Worm (Caenorhabditis elegans) whole organism, L4 larva: ENCODE data around the gene ivns-1.

Source experiments
- F49E8.2 ChIP-seq: sonication (generic microtip); optimal IDR thresholded peaks from 2 replicates; lab custom pipeline; 2016; ENCODE audit warnings: missing compliant biosample characterization, mild to moderate bottlenecking, missing genetic modification characterization, borderline replicate concordance
- R02D3.7 ChIP-seq: fragments of 150-350 bp; sonication (generic microtip); optimal IDR thresholded peaks from 3 replicates; lab custom pipeline; 2014; ENCODE audit warnings: missing biosample characterization, missing genetic modification characterization
- T20F7.1 ChIP-seq: fragments of 200-800 bp; sonication (Bioruptor generic); optimal IDR thresholded peaks from 2 replicates; lab custom pipeline; 2018; ENCODE audit warnings: mild to moderate bottlenecking, missing genetic modification characterization, missing compliant biosample characterization
- ZK337.2 ChIP-seq: fragments of 200-800 bp; sonication (Bioruptor generic); IDR thresholded peaks from 2 replicates; pipeline ENCODE4 v1.3.6; 2022; ENCODE audit warnings: missing genetic modification reagents, missing genetic modification characterization, missing compliant biosample characterization
- aha-1 ChIP-seq: fragments of 150-350 bp; peaks from one replicate; lab custom pipeline; 2014; ENCODE audit warnings: missing biosample characterization, missing genetic modification characterization
- aly-2 ChIP-seq: sonication (generic microtip); optimal IDR thresholded peaks from 2 replicates; lab custom pipeline; 2018; ENCODE audit warnings: missing biosample characterization, missing genetic modification characterization
- ceh-20 ChIP-seq: fragments of 200-800 bp; sonication (Bioruptor generic); IDR thresholded peaks from 2 replicates; pipeline ENCODE4 v1.3.6; 2022; ENCODE audit warnings: missing genetic modification reagents, missing genetic modification characterization, missing compliant biosample characterization
- ceh-32 ChIP-seq: sonication (generic microtip); optimal IDR thresholded peaks from 2 replicates; lab custom pipeline; 2016; ENCODE audit warnings: mild to moderate bottlenecking, missing genetic modification characterization, missing compliant biosample characterization; ENCODE audit not compliant: poor library complexity
- ceh-44 ChIP-seq: fragments of 200-800 bp; sonication (Bioruptor generic); IDR thresholded peaks from 2 replicates; pipeline ENCODE4 v1.3.6; 2022; ENCODE audit warnings: missing genetic modification reagents, missing genetic modification characterization, missing compliant biosample characterization
- ces-1 ChIP-seq: fragments of 150-350 bp; sonication (generic microtip); optimal IDR thresholded peaks from 4 replicates; lab custom pipeline; 2014; ENCODE audit warnings: missing biosample characterization, missing genetic modification reagents, missing genetic modification characterization
- ctbp-1 ChIP-seq: fragments of 200-800 bp; sonication (Bioruptor generic); IDR thresholded peaks from 2 replicates; pipeline ENCODE4 v1.3.6; 2022; ENCODE audit warnings: missing genetic modification reagents, missing genetic modification characterization, missing compliant biosample characterization
- daf-16 ChIP-seq, 3 experiments: sonication (generic microtip); optimal IDR thresholded peaks; 2 replicates each; lab custom pipeline; 2016 to 2017; ENCODE audit warnings: missing genetic modification characterization in 3 of 3, missing genetic modification reagents in 3 of 3, mild to moderate bottlenecking in 2 of 3, missing compliant biosample characterization in 2 of 3, missing biosample characterization in 1 of 3, moderate library complexity in 1 of 3
- daf-19 ChIP-seq: fragments of 200-800 bp; sonication (Bioruptor generic); conservative IDR thresholded peaks from 2 replicates; pipeline ENCODE4 v1.3.6; 2022; ENCODE audit warnings: missing genetic modification characterization, missing compliant biosample characterization
- daf-8 ChIP-seq: fragments of 200-800 bp; sonication (Bioruptor generic); IDR thresholded peaks from 2 replicates; pipeline ENCODE4 v1.3.6; 2022; ENCODE audit warnings: missing genetic modification characterization, missing compliant biosample characterization
- dve-1 ChIP-seq: sonication (generic microtip); optimal IDR thresholded peaks from 2 replicates; lab custom pipeline; 2017; ENCODE audit warnings: antibody characterized with exemption, mild to moderate bottlenecking, missing genetic modification characterization, missing compliant biosample characterization; ENCODE audit not compliant: insufficient read depth
- fos-1 ChIP-seq: fragments of 150-350 bp; optimal IDR thresholded peaks from 2 replicates; lab custom pipeline; 2014; ENCODE audit warnings: missing biosample characterization, missing genetic modification characterization
- hlh-30 ChIP-seq: sonication (generic microtip); optimal IDR thresholded peaks from 2 replicates; lab custom pipeline; 2017; ENCODE audit warnings: antibody characterized with exemption, mild to moderate bottlenecking, missing genetic modification characterization, missing compliant biosample characterization; ENCODE audit not compliant: insufficient read depth
- lim-7 ChIP-seq: fragments of 200-800 bp; sonication (Bioruptor generic); IDR thresholded peaks from 2 replicates; pipeline ENCODE4 v1.3.6; 2022; ENCODE audit warnings: missing genetic modification characterization, missing compliant biosample characterization
- lin-15B ChIP-seq: fragments of 150-350 bp; sonication (generic microtip); optimal IDR thresholded peaks from 3 replicates; lab custom pipeline; 2014; ENCODE audit warnings: missing biosample characterization, missing genetic modification characterization
- lin-39 ChIP-seq: fragments of 150-350 bp; optimal IDR thresholded peaks from 2 replicates; lab custom pipeline; 2014; ENCODE audit warnings: missing biosample characterization, missing genetic modification reagents, missing genetic modification characterization
- lsy-2 ChIP-seq, 2 experiments: fragments of 150-350 bp in 1 of 2; sonication (generic microtip) in 1 of 2; optimal IDR thresholded peaks; 2 replicates each; lab custom pipeline; 2014 to 2017; ENCODE audit warnings: missing biosample characterization in 2 of 2, missing genetic modification characterization in 2 of 2
- mep-1 ChIP-seq: fragments of 150-350 bp; sonication (generic microtip); optimal IDR thresholded peaks from 3 replicates; lab custom pipeline; 2014; ENCODE audit warnings: missing biosample characterization, missing genetic modification characterization
- mxl-3 ChIP-seq: fragments of 200-800 bp; sonication (Bioruptor generic); optimal IDR thresholded peaks from 2 replicates; lab custom pipeline; 2018; ENCODE audit warnings: mild to moderate bottlenecking, missing genetic modification characterization, missing compliant biosample characterization
- nhr-10 ChIP-seq: fragments of 150-350 bp; optimal IDR thresholded peaks from 2 replicates; lab custom pipeline; 2014; ENCODE audit warnings: missing biosample characterization, missing genetic modification characterization
- nhr-111 ChIP-seq: fragments of 200-800 bp; sonication (Bioruptor generic); optimal IDR thresholded peaks from 2 replicates; lab custom pipeline; 2018; ENCODE audit warnings: mild to moderate bottlenecking, missing genetic modification characterization, missing compliant biosample characterization
- nhr-25 ChIP-seq: sonication (generic microtip); optimal IDR thresholded peaks from 2 replicates; lab custom pipeline; 2017; ENCODE audit warnings: missing genetic modification characterization, mild to moderate bottlenecking, missing compliant biosample characterization, antibody characterized with exemption, moderate library complexity, borderline replicate concordance; ENCODE audit not compliant: insufficient read depth
- nhr-28 ChIP-seq: fragments of 150-350 bp; optimal IDR thresholded peaks from 2 replicates; lab custom pipeline; 2014; ENCODE audit warnings: missing biosample characterization, missing genetic modification characterization
- nhr-76 ChIP-seq: fragments of 150-350 bp; optimal IDR thresholded peaks from 2 replicates; lab custom pipeline; 2014; ENCODE audit warnings: missing biosample characterization, missing genetic modification characterization
- nhr-77 ChIP-seq: fragments of 150-350 bp; optimal IDR thresholded peaks from 2 replicates; lab custom pipeline; 2014; ENCODE audit warnings: missing biosample characterization, missing genetic modification characterization
- php-3 ChIP-seq: fragments of 200-800 bp; sonication (Bioruptor generic); IDR thresholded peaks from 2 replicates; pipeline ENCODE4 v1.3.6; 2022; ENCODE audit warnings: missing genetic modification reagents, missing genetic modification characterization, missing compliant biosample characterization
- rbr-2 ChIP-seq: sonication (generic microtip); optimal IDR thresholded peaks from 2 replicates; lab custom pipeline; 2016; ENCODE audit warnings: missing genotype, missing genetic modification characterization, missing compliant biosample characterization
- set-16 ChIP-seq: fragments of 200-800 bp; sonication (Bioruptor generic); IDR thresholded peaks from 2 replicates; pipeline ENCODE4 v1.3.6; 2022; ENCODE audit warnings: missing genetic modification reagents, missing genetic modification characterization, missing compliant biosample characterization
- unc-130 ChIP-seq: sonication (generic microtip); optimal IDR thresholded peaks from 2 replicates; lab custom pipeline; 2016; ENCODE audit warnings: missing genetic modification reagents, missing genetic modification characterization, missing compliant biosample characterization
- unc-39 ChIP-seq: sonication (generic microtip); optimal IDR thresholded peaks from 2 replicates; lab custom pipeline; 2017; ENCODE audit warnings: missing biosample characterization, missing genetic modification characterization
- unc-62 ChIP-seq, 3 experiments: fragments of 150-350 bp in 1 of 3; sonication (generic microtip); optimal IDR thresholded peaks in 2 of 3; peaks in 1 of 3; 1 replicate in 1 of 3; 2 replicates in 2 of 3; lab custom pipeline; 2014 to 2017; ENCODE audit warnings: missing biosample characterization in 3 of 3, missing genetic modification characterization in 3 of 3, missing genetic modification reagents in 3 of 3, missing genotype in 1 of 3
- vab-7 ChIP-seq: fragments of 200-800 bp; sonication (Bioruptor generic); IDR thresholded peaks from 2 replicates; pipeline ENCODE4 v1.3.6; 2022; ENCODE audit warnings: missing genetic modification reagents, missing genetic modification characterization, missing compliant biosample characterization
- zip-2 ChIP-seq: fragments of 150-350 bp; optimal IDR thresholded peaks from 2 replicates; lab custom pipeline; 2014; ENCODE audit warnings: missing biosample characterization, missing genetic modification characterization
- ztf-11 ChIP-seq: fragments of 150-350 bp; optimal IDR thresholded peaks from 2 replicates; lab custom pipeline; 2014; ENCODE audit warnings: missing biosample characterization, missing genetic modification characterization

The ivns-1 gene

ce11 chrX:12627797-12628196, 6.4 kb downstream of the ivns-1 start (continued):
- TF ChIP-seq lsy-2 (tag; optimal IDR thresholded peaks at IDR 0.05; lab: Kevin White, UChicago) = no peak
- no peak for TF ChIP-seq unc-39 (tag; lab: Kevin White, UChicago)
- no peak for TF ChIP-seq ZK337.2 (GFP tag; lab: Robert Waterston, UW)
- TF ChIP-seq zip-2 (tag; lab: Kevin White, UChicago) = peak; percentile 15
- TF ChIP-seq lin-15B = no peak
- TF ChIP-seq nhr-28 (tag; lab: Kevin White, UChicago) = peak; percentile 85
- TF ChIP-seq nhr-76 (tag; lab: Kevin White, UChicago) = no peak
- no peak for TF ChIP-seq lin-39 (tag; lab: Kevin White, UChicago)
- TF ChIP-seq nhr-77 (tag; lab: Kevin White, UChicago) = peak; percentile 70
- TF ChIP-seq F49E8.2 (tag; lab: Kevin White, UChicago) = no peak
- peak; percentile 34; the same call in 1 of the 2 replicates for TF ChIP-seq ceh-20 (GFP tag; lab: Robert Waterston, UW)
- peak; percentile 27 for TF ChIP-seq nhr-10
- TF ChIP-seq dve-1 (tag; lab: Kevin White, UChicago) = peak; percentile 82
- TF ChIP-seq T20F7.1 = peak; percentile 24
- no peak for TF ChIP-seq ceh-44
- no peak for TF ChIP-seq ztf-11 (tag; lab: Kevin White, UChicago)
- TF ChIP-seq nhr-111 = no peak
- TF ChIP-seq mxl-3 = peak; percentile 50
- peak; percentile 36; the same call in 1 of the 2 replicates for TF ChIP-seq php-3 (GFP tag; lab: Robert Waterston, UW)
- TF ChIP-seq daf-16 (GFP tag; optimal IDR thresholded peaks at IDR 0.05; lab: Kevin White, UChicago) = peak in 1 of 2 experiments; percentile 23
- peak; percentile 93 for TF ChIP-seq daf-16 (tag; optimal IDR thresholded peaks at IDR 0.05; lab: Kevin White, UChicago)
- no peak for TF ChIP-seq rbr-2 (tag; lab: Kevin White, UChicago)
- no peak for TF ChIP-seq ctbp-1 (GFP tag; lab: Robert Waterston, UW)

- TF ChIP-seq fos-1 = no peak
- TF ChIP-seq R02D3.7 (tag; lab: Kevin White, UChicago) = no peak
- TF ChIP-seq nhr-25 (tag; lab: Kevin White, UChicago) = no peak
- no peak for TF ChIP-seq vab-7 (GFP tag; lab: Robert Waterston, UW)
- TF ChIP-seq aly-2 = no peak
- TF ChIP-seq aha-1 (tag; lab: Kevin White, UChicago) = peak; percentile 85
- no peak for TF ChIP-seq php-3 (GFP tag; lab: Robert Waterston, UW)
- no peak for TF ChIP-seq lin-15B
- TF ChIP-seq unc-62 (GFP tag; optimal IDR thresholded peaks at IDR 0.05 in 1 of 2; lab: Kevin White, UChicago) = peak in 1 of 2 experiments; percentile 91
- no peak for TF ChIP-seq unc-62 (tag; optimal IDR thresholded peaks at IDR 0.05; lab: Kevin White, UChicago)
Measured at ce11 chrX:12620310-12620709, 13.8 kb downstream of the ivns-1 start.

- no peak for TF ChIP-seq unc-130 (GFP tag; lab: Kevin White, UChicago)
- TF ChIP-seq nhr-111 = no peak
- TF ChIP-seq daf-19 (GFP tag; lab: Robert Waterston, UW) = no peak
- TF ChIP-seq daf-8 (GFP tag; lab: Robert Waterston, UW) = no peak
- TF ChIP-seq lim-7 (GFP tag; lab: Robert Waterston, UW) = no peak
- no peak for TF ChIP-seq ces-1
- no peak for TF ChIP-seq ceh-32 (tag; lab: Kevin White, UChicago)
- TF ChIP-seq mep-1 (tag; lab: Kevin White, UChicago) = no peak
- no peak for TF ChIP-seq fos-1
- TF ChIP-seq, all 104 proteins: peak for 0
Measured at ce11 chrX:12619165-12619564, 15.0 kb downstream of the ivns-1 start, which contains the start of gene R09A8.2. Gene R09A8.2 (plus strand): TSS chrX:12619465.

- TF ChIP-seq nhr-111 = no peak
- TF ChIP-seq set-16 = peak; percentile 66
- TF ChIP-seq hlh-30 = no peak
- TF ChIP-seq, all 104 proteins: peak for 1
Measured at ce11 chrX:12618447-12618846, 15.7 kb downstream of the ivns-1 start.
